Worm (Caenorhabditis elegans) whole organism, late embryonic: ENCODE results near the gene nlp-30.

Experiments used
- ceh-18 ChIP-seq: sonication (generic microtip); optimal IDR thresholded peaks from 2 replicates; lab custom pipeline; 2016; ENCODE audit warnings: missing genetic modification characterization, missing compliant biosample characterization
- ceh-2 ChIP-seq: sonication (generic microtip); optimal IDR thresholded peaks from 2 replicates; lab custom pipeline; 2016; ENCODE audit warnings: missing genotype, missing genetic modification characterization, missing compliant biosample characterization
- ceh-22 ChIP-seq: sonication (generic microtip); optimal IDR thresholded peaks from 2 replicates; lab custom pipeline; 2017; ENCODE audit warnings: missing biosample characterization, missing genetic modification characterization
- ceh-48 ChIP-seq: sonication (generic microtip); optimal IDR thresholded peaks from 2 replicates; lab custom pipeline; 2016; ENCODE audit warnings: missing genetic modification characterization, inconsistent platforms, missing compliant biosample characterization
- dve-1 ChIP-seq: sonication (generic microtip); optimal IDR thresholded peaks from 2 replicates; lab custom pipeline; 2017; ENCODE audit warnings: antibody characterized with exemption, mild to moderate bottlenecking, missing genetic modification characterization, missing compliant biosample characterization
- fkh-10 ChIP-seq: fragments of 150-350 bp; optimal IDR thresholded peaks from 2 replicates; lab custom pipeline; 2014; ENCODE audit warnings: missing biosample characterization, missing genetic modification reagents, missing genetic modification characterization
- hlh-6 ChIP-seq: sonication (generic microtip); optimal IDR thresholded peaks from 2 replicates; lab custom pipeline; 2016; ENCODE audit warnings: missing genotype, missing genetic modification characterization, missing compliant biosample characterization
- nfya-1 ChIP-seq: sonication (generic microtip); optimal IDR thresholded peaks from 2 replicates; lab custom pipeline; 2017; ENCODE audit warnings: missing genetic modification characterization, mild to moderate bottlenecking, missing compliant biosample characterization, antibody characterized with exemption, moderate library complexity
- odd-2 ChIP-seq: sonication (generic microtip); optimal IDR thresholded peaks from 2 replicates; lab custom pipeline; 2017; ENCODE audit warnings: antibody characterized with exemption, mild to moderate bottlenecking, missing genetic modification characterization, missing compliant biosample characterization
- pax-1 ChIP-seq: fragments of 150-350 bp; optimal IDR thresholded peaks from 2 replicates; lab custom pipeline; 2014; ENCODE audit warnings: missing biosample characterization, missing genetic modification characterization
- syd-9 ChIP-seq: sonication (generic microtip); optimal IDR thresholded peaks from 2 replicates; lab custom pipeline; 2016; ENCODE audit warnings: mild to moderate bottlenecking, missing genetic modification characterization, moderate library complexity, missing compliant biosample characterization
- unc-55 ChIP-seq: sonication (generic microtip); optimal IDR thresholded peaks from 2 replicates; lab custom pipeline; 2017; ENCODE audit warnings: missing biosample characterization, missing genetic modification reagents, missing genetic modification characterization

- TF ChIP-seq unc-55 (GFP tag; lab: Kevin White, UChicago) = no peak
- TF ChIP-seq ceh-48 = no peak
- no peak for TF ChIP-seq ceh-22 (tag; lab: Kevin White, UChicago)
- TF ChIP-seq ceh-2 = no peak
- TF ChIP-seq hlh-6 (tag; lab: Kevin White, UChicago) = no peak
- no peak for TF ChIP-seq ceh-18 (tag; lab: Kevin White, UChicago)
- no peak for TF ChIP-seq odd-2
- TF ChIP-seq nfya-1 = no peak
- TF ChIP-seq syd-9 (tag; lab: Kevin White, UChicago) = no peak
- no peak for TF ChIP-seq dve-1 (tag; lab: Kevin White, UChicago)
- no peak for TF ChIP-seq pax-1
- no peak for TF ChIP-seq fkh-10 (GFP tag; lab: Kevin White, UChicago)
Measured at ce11 chrV:4021776-4022175, 40.0 kb downstream of the nlp-30 start, which contains the start of gene K09D9.14.
